Fruit fly (Drosophila melanogaster) whole organism, embryonic: ENCODE measurements around the gene Svil.

ENCODE experiments used
- Asciz ChIP-seq: fragments of 200-800 bp; sonication (Bioruptor generic); optimal IDR thresholded peaks from 2 replicates; lab custom pipeline; 2017; ENCODE audit warnings: missing biosample characterization, mild to moderate bottlenecking, missing genetic modification characterization, missing genetic modification reagents
- CG10366 ChIP-seq: fragments of 200-800 bp; sonication (Bioruptor generic); IDR thresholded peaks from 2 replicates; pipeline ENCODE4 v1.3.6; 2022; ENCODE audit warnings: missing biosample characterization, missing genetic modification characterization
- CG10431 ChIP-seq: fragments of 200-800 bp; sonication (Bioruptor generic); optimal IDR thresholded peaks from 3 replicates; lab custom pipeline; 2018; ENCODE audit warnings: missing biosample characterization, mild to moderate bottlenecking, missing genetic modification characterization
- CG12071 ChIP-seq: fragments of 200-800 bp; sonication (Bioruptor generic); optimal IDR thresholded peaks from 3 replicates; lab custom pipeline; 2018; ENCODE audit warnings: missing biosample characterization, mild to moderate bottlenecking, missing genetic modification characterization
- CG12155 ChIP-seq: fragments of 200-800 bp; sonication (Bioruptor generic); optimal IDR thresholded peaks from 3 replicates; lab custom pipeline; 2016; ENCODE audit warnings: missing biosample characterization, missing genetic modification characterization
- CG12391 ChIP-seq: fragments of 200-800 bp; sonication (Bioruptor generic); optimal IDR thresholded peaks from 3 replicates; lab custom pipeline; 2018; ENCODE audit warnings: missing biosample characterization, mild to moderate bottlenecking, missing genetic modification characterization, moderate library complexity
- CG13624 ChIP-seq: fragments of 200-800 bp; sonication (Bioruptor generic); optimal IDR thresholded peaks from 2 replicates; lab custom pipeline; 2016; ENCODE audit warnings: missing biosample characterization, missing genetic modification characterization
- CG14050 ChIP-seq: fragments of 200-800 bp; sonication (Bioruptor generic); IDR thresholded peaks from 3 replicates; pipeline ENCODE4 v1.3.6; 2022; ENCODE audit warnings: missing biosample characterization, missing genetic modification characterization
- CG15073 ChIP-seq: fragments of 200-800 bp; sonication (Bioruptor generic); optimal IDR thresholded peaks from 2 replicates; lab custom pipeline; 2016; ENCODE audit warnings: missing biosample characterization, missing genetic modification characterization
- CG17186 ChIP-seq: fragments of 200-800 bp; sonication (Bioruptor generic); optimal IDR thresholded peaks from 3 replicates; lab custom pipeline; 2017; ENCODE audit warnings: missing biosample characterization, missing genetic modification reagents, missing genetic modification characterization
- CG17568 ChIP-seq: fragments of 200-800 bp; sonication (Bioruptor generic); optimal IDR thresholded peaks from 2 replicates; lab custom pipeline; 2018; ENCODE audit warnings: missing biosample characterization, mild to moderate bottlenecking, missing genetic modification characterization, moderate library complexity
- CG2712 ChIP-seq: fragments of 200-800 bp; optimal IDR thresholded peaks from 3 replicates; lab custom pipeline; 2019; ENCODE audit warnings: missing biosample characterization, mild to moderate bottlenecking, missing genetic modification characterization, moderate library complexity
- CG3281 ChIP-seq: fragments of 200-800 bp; sonication (Bioruptor generic); optimal IDR thresholded peaks from 3 replicates; lab custom pipeline; 2017; ENCODE audit warnings: missing biosample characterization, mild to moderate bottlenecking, missing genetic modification characterization
- CG3407 ChIP-seq: fragments of 200-800 bp; sonication (Bioruptor generic); optimal IDR thresholded peaks from 2 replicates; lab custom pipeline; 2018; ENCODE audit warnings: missing biosample characterization, mild to moderate bottlenecking, missing genetic modification characterization
- CG34376 ChIP-seq: fragments of 200-800 bp; sonication (Bioruptor generic); optimal IDR thresholded peaks from 2 replicates; lab custom pipeline; 2018; ENCODE audit warnings: missing biosample characterization, mild to moderate bottlenecking, missing genetic modification characterization
- CG4617 ChIP-seq: fragments of 200-800 bp; sonication (Bioruptor generic); optimal IDR thresholded peaks from 3 replicates; lab custom pipeline; 2016; ENCODE audit warnings: missing biosample characterization, missing genetic modification characterization, borderline replicate concordance
- CG6272 ChIP-seq: fragments of 200-800 bp; sonication (Bioruptor generic); IDR thresholded peaks from 2 replicates; pipeline ENCODE4 v1.3.6; 2022; ENCODE audit warnings: missing biosample characterization, missing genetic modification characterization
- CG9817 ChIP-seq: fragments of 200-800 bp; sonication (Bioruptor generic); optimal IDR thresholded peaks from 2 replicates; lab custom pipeline; 2018; ENCODE audit warnings: missing biosample characterization, mild to moderate bottlenecking, missing genetic modification characterization, moderate library complexity
- CTCF ChIP-seq: fragments of 200-800 bp; sonication (Bioruptor generic); optimal IDR thresholded peaks from 2 replicates; lab custom pipeline; 2017; ENCODE audit warnings: missing biosample characterization, mild to moderate bottlenecking, missing genetic modification characterization, moderate library complexity
- D19A ChIP-seq: fragments of 200-800 bp; optimal IDR thresholded peaks from 3 replicates; lab custom pipeline; 2019; ENCODE audit warnings: missing biosample characterization, mild to moderate bottlenecking, missing genetic modification characterization, moderate library complexity
- Dip3 ChIP-seq: fragments of 200-800 bp; sonication (Bioruptor generic); optimal IDR thresholded peaks from 3 replicates; lab custom pipeline; 2016; ENCODE audit warnings: missing biosample characterization, missing genetic modification characterization
- Dp ChIP-seq: fragments of 200-800 bp; sonication (Bioruptor generic); optimal IDR thresholded peaks from 2 replicates; lab custom pipeline; 2018; ENCODE audit warnings: missing biosample characterization, mild to moderate bottlenecking, missing genetic modification characterization, moderate library complexity
- Eip74EF ChIP-seq, 2 experiments: fragments of 200-800 bp in 1 of 2; fragments of >200 bp in 1 of 2; sonication (Bioruptor generic) in 1 of 2; optimal IDR thresholded peaks; 2 replicates each; lab custom pipeline; 2017 to 2019; ENCODE audit warnings: missing biosample characterization in 2 of 2, missing genetic modification characterization in 2 of 2, mild to moderate bottlenecking in 1 of 2, moderate library complexity in 1 of 2
- Fer3 ChIP-seq: fragments of 200-800 bp; sonication (Bioruptor generic); optimal IDR thresholded peaks from 2 replicates; lab custom pipeline; 2018; ENCODE audit warnings: missing biosample characterization, mild to moderate bottlenecking, missing genetic modification characterization, moderate library complexity
- GATAe ChIP-seq: fragments of 200-800 bp; sonication (Bioruptor generic); conservative IDR thresholded peaks from 2 replicates; pipeline ENCODE4 v1.3.6; 2022; ENCODE audit warnings: missing biosample characterization, missing genetic modification characterization
- HmgD ChIP-seq: fragments of 200-800 bp; sonication (Bioruptor generic); optimal IDR thresholded peaks from 3 replicates; lab custom pipeline; 2016; ENCODE audit warnings: missing biosample characterization, missing genetic modification characterization
- HmgZ ChIP-seq: fragments of 200-800 bp; sonication (Bioruptor generic); optimal IDR thresholded peaks from 2 replicates; lab custom pipeline; 2018; ENCODE audit warnings: missing biosample characterization, mild to moderate bottlenecking, missing genetic modification characterization
- NC2β ChIP-seq: fragments of 200-800 bp; sonication (Bioruptor generic); optimal IDR thresholded peaks from 2 replicates; lab custom pipeline; 2016; ENCODE audit warnings: missing biosample characterization, missing genetic modification characterization
- NK7.1 ChIP-seq: fragments of 200-800 bp; sonication (Bioruptor generic); optimal IDR thresholded peaks from 3 replicates; lab custom pipeline; 2016; ENCODE audit warnings: missing biosample characterization, missing genetic modification characterization
- Optix ChIP-seq: fragments of 200-800 bp; sonication (Bioruptor generic); IDR thresholded peaks from 3 replicates; pipeline ENCODE4 v1.3.6; 2022; ENCODE audit warnings: missing biosample characterization, missing genetic modification characterization
- PHDP ChIP-seq: fragments of 200-800 bp; sonication (Bioruptor generic); optimal IDR thresholded peaks from 3 replicates; lab custom pipeline; 2018; ENCODE audit warnings: missing biosample characterization, mild to moderate bottlenecking, missing genetic modification characterization, moderate library complexity
- Pdp1 ChIP-seq, 2 experiments: fragments of 200-800 bp; sonication (Bioruptor generic); optimal IDR thresholded peaks; 3 replicates each; lab custom pipeline; 2016; ENCODE audit warnings: missing biosample characterization in 2 of 2, missing genetic modification characterization in 2 of 2, mild to moderate bottlenecking in 1 of 2, moderate library complexity in 1 of 2
- Spps ChIP-seq: fragments of 200-800 bp; sonication (Bioruptor generic); optimal IDR thresholded peaks from 2 replicates; lab custom pipeline; 2018; ENCODE audit warnings: missing biosample characterization, mild to moderate bottlenecking, missing genetic modification characterization
- Ssrp ChIP-seq: fragments of 200-800 bp; sonication (Bioruptor generic); optimal IDR thresholded peaks from 2 replicates; lab custom pipeline; 2018; ENCODE audit warnings: missing biosample characterization, mild to moderate bottlenecking, missing genetic modification characterization, moderate library complexity
- Taf1 ChIP-seq: fragments of 200-800 bp; sonication (Bioruptor generic); IDR thresholded peaks from 2 replicates; pipeline ENCODE4 v1.3.6; 2022; ENCODE audit warnings: missing biosample characterization, missing genetic modification characterization
- bigmax ChIP-seq: fragments of 200-800 bp; sonication (Bioruptor generic); optimal IDR thresholded peaks from 2 replicates; lab custom pipeline; 2018; ENCODE audit warnings: missing biosample characterization, mild to moderate bottlenecking, missing genetic modification characterization
- cwo ChIP-seq: fragments of 200-800 bp; sonication (Bioruptor generic); optimal IDR thresholded peaks from 3 replicates; lab custom pipeline; 2017; ENCODE audit warnings: missing biosample characterization, missing genetic modification characterization, mild to moderate bottlenecking, moderate library complexity, missing genetic modification reagents
- fd96Cb ChIP-seq: fragments of 200-800 bp; sonication (Bioruptor generic); optimal IDR thresholded peaks from 2 replicates; lab custom pipeline; 2018; ENCODE audit warnings: missing biosample characterization, mild to moderate bottlenecking, missing genetic modification characterization, moderate library complexity
- grau ChIP-seq: fragments of 200-800 bp; optimal IDR thresholded peaks from 3 replicates; lab custom pipeline; 2019; ENCODE audit warnings: missing biosample characterization, mild to moderate bottlenecking, missing genetic modification characterization, moderate library complexity
- gro ChIP-seq: fragments of 200-800 bp; sonication (Bioruptor generic); optimal IDR thresholded peaks from 2 replicates; lab custom pipeline; 2016; ENCODE audit warnings: missing biosample characterization, missing genetic modification characterization
- hth ChIP-seq: fragments of >200 bp; optimal IDR thresholded peaks from 2 replicates; lab custom pipeline; 2017; ENCODE audit warnings: inconsistent platforms
- luna ChIP-seq: fragments of 200-800 bp; sonication (Bioruptor generic); optimal IDR thresholded peaks from 2 replicates; lab custom pipeline; 2016; ENCODE audit warnings: missing biosample characterization, missing genetic modification characterization
- mirr ChIP-seq: fragments of 200-800 bp; sonication (Bioruptor generic); optimal IDR thresholded peaks from 3 replicates; lab custom pipeline; 2018; ENCODE audit warnings: missing biosample characterization, mild to moderate bottlenecking, missing genetic modification characterization
- org-1 ChIP-seq: fragments of 200-800 bp; sonication (Bioruptor generic); optimal IDR thresholded peaks from 2 replicates; lab custom pipeline; 2017; ENCODE audit warnings: missing biosample characterization, missing genetic modification characterization
- peb ChIP-seq: fragments of 200-800 bp; sonication (Bioruptor generic); IDR thresholded peaks from 2 replicates; pipeline ENCODE4 v1.3.6; 2022; ENCODE audit warnings: missing biosample characterization, missing genetic modification characterization
- pfk ChIP-seq: fragments of 200-800 bp; sonication (Bioruptor generic); optimal IDR thresholded peaks from 2 replicates; lab custom pipeline; 2018; ENCODE audit warnings: missing biosample characterization, mild to moderate bottlenecking, missing genetic modification characterization, moderate library complexity
- pho ChIP-seq: fragments of 200-800 bp; sonication (Bioruptor generic); optimal IDR thresholded peaks from 2 replicates; lab custom pipeline; 2016; ENCODE audit warnings: missing biosample characterization, missing genetic modification characterization
- schlank ChIP-seq: fragments of 200-800 bp; sonication (Bioruptor generic); optimal IDR thresholded peaks from 2 replicates; lab custom pipeline; 2018; ENCODE audit warnings: missing biosample characterization, mild to moderate bottlenecking, missing genetic modification characterization
- sens ChIP-seq: fragments of 200-800 bp; sonication (Bioruptor generic); peaks from one replicate; lab custom pipeline; 2016; ENCODE audit warnings: missing biosample characterization, missing genetic modification characterization
- unc-4 ChIP-seq: fragments of 200-800 bp; sonication (Bioruptor generic); IDR thresholded peaks from 2 replicates; pipeline ENCODE4 v1.3.6; 2022; ENCODE audit warnings: missing biosample characterization, missing genetic modification characterization; ENCODE audit not compliant: partially characterized antibody
- wdn ChIP-seq: fragments of 200-800 bp; sonication (Bioruptor generic); IDR thresholded peaks from 2 replicates; pipeline ENCODE4 v1.3.6; 2022; ENCODE audit warnings: missing biosample characterization, missing genetic modification characterization
- wor ChIP-seq: fragments of 200-800 bp; sonication (Bioruptor generic); IDR thresholded peaks from 2 replicates; pipeline ENCODE4 v1.3.6; 2022; ENCODE audit warnings: missing biosample characterization, missing genetic modification characterization

Svil gene

dm6 chr3L:2489438-2489837 is 112.0 kb downstream of the Svil start (continued):
- TF ChIP-seq Asciz (GFP tag; lab: Kevin White, UChicago): peak; percentile 74
- TF ChIP-seq CG17568 (GFP tag; lab: Kevin White, UChicago): peak; percentile 54
- TF ChIP-seq luna (GFP tag; lab: Kevin White, UChicago): no peak
- no peak for TF ChIP-seq Ssrp (tag; lab: Kevin White, UChicago)
- TF ChIP-seq pfk (GFP tag; lab: Kevin White, UChicago): peak; percentile 7
- TF ChIP-seq CG14050 (GFP tag; lab: Robert Waterston, UW): no peak
- no peak for TF ChIP-seq CG10431 (GFP tag; lab: Kevin White, UChicago)
- TF ChIP-seq CG13624 (GFP tag; lab: Kevin White, UChicago): no peak
- peak in 1 of 2 experiments; percentile 59 for TF ChIP-seq Eip74EF (GFP tag; optimal IDR thresholded peaks at IDR 0.05; lab: Kevin White, UChicago)
- TF ChIP-seq CG12155 (GFP tag; lab: Kevin White, UChicago): no peak
- no peak for TF ChIP-seq grau (tag; lab: Kevin White, UChicago)
- no peak for TF ChIP-seq CG6272
- no peak for TF ChIP-seq HmgZ (tag; lab: Kevin White, UChicago)
- peak; percentile 70 for TF ChIP-seq CG3407 (GFP tag; lab: Kevin White, UChicago)
- no peak for TF ChIP-seq wor (GFP tag; lab: Robert Waterston, UW)
- TF ChIP-seq Spps: no peak
- no peak for TF ChIP-seq CG10366
- TF ChIP-seq HmgD (GFP tag; lab: Kevin White, UChicago): no peak
- TF ChIP-seq org-1 (GFP tag; lab: Kevin White, UChicago): no peak
- TF ChIP-seq CG4617 (GFP tag; lab: Kevin White, UChicago): no peak
- peak; percentile 47 for TF ChIP-seq NC2β (GFP tag; lab: Kevin White, UChicago)
- TF ChIP-seq Dp (GFP tag; lab: Kevin White, UChicago): no peak
- no peak for TF ChIP-seq CG17186
- no peak for TF ChIP-seq gro
- TF ChIP-seq NK7.1 (GFP tag; lab: Kevin White, UChicago): peak; percentile 22
- peak; percentile 46 for TF ChIP-seq CG3281
- no peak for TF ChIP-seq wdn (GFP tag; lab: Robert Waterston, UW)
- peak; percentile 35 for TF ChIP-seq PHDP
- TF ChIP-seq unc-4 (GFP tag; lab: Robert Waterston, UW): no peak
- no peak for TF ChIP-seq Optix (GFP tag; lab: Robert Waterston, UW)
- TF ChIP-seq cwo (GFP tag; lab: Kevin White, UChicago): no peak
- peak; percentile 8 for TF ChIP-seq fd96Cb (tag; lab: Kevin White, UChicago)
- TF ChIP-seq CTCF: peak; percentile 38
- TF ChIP-seq Taf1: no peak
- no peak for TF ChIP-seq GATAe (GFP tag; lab: Robert Waterston, UW)
- peak; percentile 31 for TF ChIP-seq schlank (tag; lab: Kevin White, UChicago)
- TF ChIP-seq CG34376 (GFP tag; lab: Kevin White, UChicago): peak; percentile 12
- no peak for TF ChIP-seq CG9817
- TF ChIP-seq bigmax (GFP tag; lab: Kevin White, UChicago): no peak
- no peak for TF ChIP-seq pho
- TF ChIP-seq CG15073 (GFP tag; lab: Kevin White, UChicago): no peak
- peak; percentile 2 for TF ChIP-seq CG12391 (tag; lab: Kevin White, UChicago)
- peak; percentile 96 for TF ChIP-seq sens (GFP tag; lab: Kevin White, UChicago)
- TF ChIP-seq hth: no peak
- TF ChIP-seq CG2712 (tag; lab: Kevin White, UChicago): peak; percentile 30
- TF ChIP-seq peb: no peak
- no peak for TF ChIP-seq Dip3
- TF ChIP-seq Pdp1 (GFP tag; optimal IDR thresholded peaks at IDR 0.05; lab: Kevin White, UChicago): peak in 1 of 2 experiments; percentile 14
- TF ChIP-seq D19A: peak; percentile 32
- peak; percentile 11 for TF ChIP-seq mirr (GFP tag; lab: Kevin White, UChicago)
- peak; percentile 33 for TF ChIP-seq Fer3 (tag; lab: Kevin White, UChicago)
- TF ChIP-seq CG12071: peak; percentile 82
